Worm (Caenorhabditis elegans) whole organism, early embryonic: ENCODE data around the gene srt-74.
"Not testable (repeated sequence)": the region's sequence is repeated elsewhere in the genome, so short reads cannot be mapped to it uniquely, and the experiment has no call there.

ENCODE experiments used
- B0310.2 ChIP-seq: sonication (generic microtip); optimal IDR thresholded peaks from 2 replicates; lab custom pipeline; 2016; ENCODE audit warnings: mild to moderate bottlenecking, missing genetic modification characterization, missing compliant biosample characterization
- F13C5.2 ChIP-seq: sonication (generic microtip); optimal IDR thresholded peaks from 2 replicates; lab custom pipeline; 2017; ENCODE audit warnings: mild to moderate bottlenecking, missing genetic modification characterization, inconsistent platforms, missing compliant biosample characterization
- aly-1 ChIP-seq: sonication (generic microtip); optimal IDR thresholded peaks from 2 replicates; lab custom pipeline; 2016; ENCODE audit warnings: missing genetic modification characterization, missing compliant biosample characterization
- ama-1 ChIP-seq: fragments of 150-350 bp; optimal IDR thresholded peaks from 2 replicates; lab custom pipeline; 2014
- ceh-13 ChIP-seq: fragments of 200-800 bp; sonication (Bioruptor generic); optimal IDR thresholded peaks from 2 replicates; lab custom pipeline; 2018; ENCODE audit warnings: mild to moderate bottlenecking, missing genetic modification characterization, missing compliant biosample characterization
- ceh-36 ChIP-seq: sonication (generic microtip); optimal IDR thresholded peaks from 2 replicates; lab custom pipeline; 2016; ENCODE audit warnings: missing genetic modification characterization, inconsistent platforms, missing compliant biosample characterization
- ets-7 ChIP-seq: sonication (generic microtip); optimal IDR thresholded peaks from 2 replicates; lab custom pipeline; 2016; ENCODE audit warnings: missing genotype, missing genetic modification characterization, missing compliant biosample characterization
- flt-1 ChIP-seq: fragments of 200-800 bp; sonication (Bioruptor generic); IDR thresholded peaks from 2 replicates; pipeline ENCODE4 v1.3.6; 2022; ENCODE audit warnings: missing genetic modification characterization, missing compliant biosample characterization
- hmbx-1 ChIP-seq: sonication (generic microtip); optimal IDR thresholded peaks from 2 replicates; lab custom pipeline; 2016; ENCODE audit warnings: mild to moderate bottlenecking, missing genetic modification characterization, missing compliant biosample characterization
- hmg-4 ChIP-seq: fragments of 200-800 bp; sonication (Bioruptor generic); optimal IDR thresholded peaks from 2 replicates; lab custom pipeline; 2018; ENCODE audit warnings: mild to moderate bottlenecking, missing genetic modification characterization, missing compliant biosample characterization
- hnd-1 ChIP-seq: sonication (generic microtip); optimal IDR thresholded peaks from 2 replicates; lab custom pipeline; 2016; ENCODE audit warnings: missing genetic modification characterization, missing compliant biosample characterization
- pes-1 ChIP-seq: fragments of 200-800 bp; sonication (Bioruptor generic); IDR thresholded peaks from 2 replicates; pipeline ENCODE4 v1.3.6; 2022; ENCODE audit warnings: missing genetic modification reagents, missing genetic modification characterization, missing compliant biosample characterization
- scrt-1 ChIP-seq: fragments of 200-800 bp; sonication (Bioruptor generic); IDR thresholded peaks from 2 replicates; pipeline ENCODE4 v1.3.6; 2022; ENCODE audit warnings: missing genetic modification characterization, missing compliant biosample characterization
- sea-1 ChIP-seq: fragments of 200-800 bp; sonication (Bioruptor generic); conservative IDR thresholded peaks from 2 replicates; pipeline ENCODE4 v1.3.6; 2022; ENCODE audit warnings: missing genetic modification characterization, missing compliant biosample characterization
- tbx-11 ChIP-seq: fragments of 200-800 bp; sonication (Bioruptor generic); IDR thresholded peaks from 2 replicates; pipeline ENCODE4 v1.3.6; 2022; ENCODE audit warnings: missing genetic modification characterization, missing compliant biosample characterization
- tbx-37 ChIP-seq: fragments of 200-800 bp; sonication (Bioruptor generic); conservative IDR thresholded peaks from 2 replicates; pipeline ENCODE4 v1.3.6; 2022; ENCODE audit warnings: missing genetic modification reagents, missing genetic modification characterization, missing compliant biosample characterization
- tra-4 ChIP-seq: sonication (generic microtip); optimal IDR thresholded peaks from 2 replicates; lab custom pipeline; 2017; ENCODE audit warnings: missing genetic modification characterization, missing compliant biosample characterization

Gene srt-74

ce11 chrV:14293667-14294194, 11.6 kb upstream of the srt-74 start, which contains the start of gene F14D7.2:
Gene F14D7.2, minus strand, starts transcription at chrV:14293717.
- TF ChIP-seq B0310.2 (tag; lab: Kevin White, UChicago) (no peak), F13C5.2 (tag; lab: Kevin White, UChicago) (no peak), tra-4 (no peak), ceh-36 (tag; lab: Kevin White, UChicago) (no peak), tbx-37 (GFP tag; lab: Robert Waterston, UW) (no peak), hnd-1 (tag; lab: Kevin White, UChicago) (no peak), scrt-1 (no peak), aly-1 (tag; lab: Kevin White, UChicago) (no peak), pes-1 (GFP tag; lab: Robert Waterston, UW) (no peak), ets-7 (tag; lab: Kevin White, UChicago) (no peak), ceh-13 (GFP tag; lab: Kevin White, UChicago) (no peak), hmg-4 (GFP tag; lab: Kevin White, UChicago) (no peak), sea-1 (GFP tag; lab: Robert Waterston, UW) (no peak), tbx-11 (GFP tag; lab: Robert Waterston, UW) (no peak)

DNA sequence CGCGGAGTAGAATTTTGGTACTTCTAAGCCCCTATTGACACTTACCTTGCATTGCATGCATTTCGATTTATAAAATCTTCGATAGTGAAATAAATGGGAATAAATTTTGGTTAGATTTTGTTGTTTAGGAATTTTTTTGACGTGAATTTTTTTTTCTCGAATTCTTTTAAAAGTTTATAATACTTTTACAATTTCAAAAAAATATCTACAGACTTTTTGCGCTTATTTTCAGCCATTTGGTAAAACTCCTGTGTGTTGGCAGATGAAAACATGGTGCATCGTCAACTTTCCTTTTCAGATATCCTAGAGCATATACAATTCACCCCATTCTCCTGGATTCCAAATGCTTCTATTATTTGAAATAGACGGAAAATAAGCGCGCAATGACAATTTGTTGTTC, 8.5 kb upstream of the srt-74 start, which contains the start of gene F14D7.18:
Gene F14D7.18 (minus strand): TSS at position 101 of the 400 bp plus-strand sequence.
- TF ChIP-seq tbx-37 (GFP tag; lab: Robert Waterston, UW) (no peak), B0310.2 (tag; lab: Kevin White, UChicago) (no peak)

DNA sequence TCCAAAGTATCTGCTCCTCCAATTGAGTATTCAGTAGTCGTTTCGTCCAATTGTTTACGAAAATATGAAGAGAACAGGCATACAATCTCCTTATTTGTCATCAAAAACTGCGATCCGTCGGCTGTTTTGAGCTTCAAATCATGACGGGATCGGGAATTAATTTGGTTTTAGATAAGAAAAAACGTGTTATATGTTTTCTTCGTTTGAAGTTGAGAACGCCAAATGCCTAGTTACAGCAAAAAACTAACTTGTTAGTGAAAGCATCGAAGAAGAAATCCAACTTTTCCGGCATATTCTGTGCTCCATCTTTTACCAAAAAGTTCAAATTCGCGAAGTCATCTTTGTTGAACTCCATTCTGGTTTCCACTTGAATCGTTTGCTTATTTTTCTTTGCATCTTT, 7.2 kb upstream of the srt-74 start, which contains the start of gene F14D7.1:
Gene F14D7.1 (minus strand): TSS at position 101 of the 400 bp plus-strand sequence.
- TF ChIP-seq tra-4: no peak
- no peak for TF ChIP-seq hmbx-1 (tag; lab: Kevin White, UChicago)

DNA sequence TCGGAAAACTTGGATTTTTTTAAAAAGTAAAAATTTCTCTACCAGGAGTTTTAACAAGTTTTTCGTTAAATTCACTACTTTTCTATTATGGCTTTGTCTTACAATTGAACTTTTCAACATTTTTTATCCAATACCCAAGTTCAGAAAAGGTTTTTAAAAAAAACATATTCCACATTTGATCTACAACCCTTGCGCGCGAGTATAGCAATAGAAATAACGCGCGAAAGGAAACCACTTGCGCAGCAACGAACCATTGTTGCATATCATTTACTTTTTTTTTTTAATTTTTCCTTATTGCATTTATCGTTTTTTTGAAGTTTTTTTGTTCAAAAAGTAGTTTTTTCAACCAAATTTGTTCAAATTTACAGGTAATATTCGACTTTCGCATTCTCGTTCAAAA, 3.7 kb upstream of the srt-74 start, which contains the start of gene F40G12.11:
Gene F40G12.11 (plus strand): TSS at position 369 of the 400 bp plus-strand sequence.
- TF ChIP-seq ceh-36 (tag; lab: Kevin White, UChicago): no peak
- TF ChIP-seq aly-1 (tag; lab: Kevin White, UChicago): no peak
- no peak for TF ChIP-seq pes-1 (GFP tag; lab: Robert Waterston, UW)
- TF ChIP-seq F13C5.2 (tag; lab: Kevin White, UChicago): no peak
- TF ChIP-seq hmbx-1 (tag; lab: Kevin White, UChicago): no peak
- TF ChIP-seq tbx-37 (GFP tag; lab: Robert Waterston, UW): no peak
- no peak for TF ChIP-seq B0310.2 (tag; lab: Kevin White, UChicago)
- TF ChIP-seq scrt-1: no peak
- TF ChIP-seq tra-4: no peak

ce11 chrV:14283241-14283640, 1.1 kb upstream of the srt-74 start, which contains the start of gene F40G12.10:
Gene F40G12.10, plus strand, starts transcription at chrV:14283541.
- TF ChIP-seq aly-1 (tag; lab: Kevin White, UChicago): no peak
- TF ChIP-seq tra-4: no peak
- no peak for TF ChIP-seq ceh-36 (tag; lab: Kevin White, UChicago)
- no peak for TF ChIP-seq ets-7 (tag; lab: Kevin White, UChicago)
- no peak for TF ChIP-seq flt-1 (GFP tag; lab: Robert Waterston, UW)
- no peak for TF ChIP-seq hmbx-1 (tag; lab: Kevin White, UChicago)
- no peak for TF ChIP-seq hnd-1 (tag; lab: Kevin White, UChicago)
- TF ChIP-seq ama-1 (lab: Kevin White, UChicago): no peak
- TF ChIP-seq pes-1 (GFP tag; lab: Robert Waterston, UW): no peak
- no peak for TF ChIP-seq ceh-13 (GFP tag; lab: Kevin White, UChicago)

- TF ChIP-seq scrt-1 (no peak), tbx-11 (GFP tag; lab: Robert Waterston, UW) (no peak), ceh-13 (GFP tag; lab: Kevin White, UChicago) (no peak), hmbx-1 (tag; lab: Kevin White, UChicago) (no peak), aly-1 (tag; lab: Kevin White, UChicago) (no peak), hnd-1 (tag; lab: Kevin White, UChicago) (no peak), tbx-37 (GFP tag; lab: Robert Waterston, UW) (no peak), ceh-36 (tag; lab: Kevin White, UChicago) (no peak), F13C5.2 (tag; lab: Kevin White, UChicago) (no peak), sea-1 (GFP tag; lab: Robert Waterston, UW) (no peak), flt-1 (GFP tag; lab: Robert Waterston, UW) (no peak)
These were observed 2.3 kb downstream of the srt-74 start, which contains the start of gene srt-33 for ce11 chrV:14279777-14280176. Gene srt-33, minus strand, starts transcription at chrV:14279877.

DNA sequence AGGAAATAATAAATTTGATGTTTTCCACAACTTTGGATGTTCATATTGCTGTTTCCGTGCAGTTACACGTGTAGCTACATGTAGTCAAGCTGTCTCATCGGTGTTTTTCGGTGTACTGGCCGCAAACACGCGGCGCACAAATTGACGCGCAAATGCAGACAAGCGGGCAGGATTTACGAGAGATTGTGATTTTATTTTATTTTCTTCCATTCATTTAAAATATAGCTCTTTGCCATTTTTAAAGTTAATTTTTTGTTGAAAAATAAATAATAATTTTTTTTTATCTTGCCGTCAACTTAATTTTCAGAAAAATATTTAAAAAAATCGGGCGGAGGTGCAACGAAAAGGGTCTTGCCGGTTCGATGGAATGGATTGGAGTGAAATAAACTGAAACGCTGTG, 7.9 kb downstream of the srt-74 start, which contains the start of gene F40G12.7:
Gene F40G12.7 (plus strand): TSS at position 301 of the 400 bp plus-strand sequence.
- not testable (repeated sequence) for TF ChIP-seq scrt-1; tbx-37 (GFP tag; lab: Robert Waterston, UW); hmg-4 (GFP tag; lab: Kevin White, UChicago)

ce11 chrV:14273019-14273418, 9.1 kb downstream of the srt-74 start, which contains the start of gene F40G12.6:
Gene F40G12.6, minus strand, starts transcription at chrV:14273119.
- TF ChIP-seq tbx-11 (GFP tag; lab: Robert Waterston, UW) (no peak), sea-1 (GFP tag; lab: Robert Waterston, UW) (no peak), B0310.2 (tag; lab: Kevin White, UChicago) (no peak), tbx-37 (GFP tag; lab: Robert Waterston, UW) (no peak), ceh-36 (tag; lab: Kevin White, UChicago) (no peak), flt-1 (GFP tag; lab: Robert Waterston, UW) (no peak), ets-7 (tag; lab: Kevin White, UChicago) (no peak)
